Fruit fly (Drosophila melanogaster) whole organism, embryonic: ENCODE measurements around the gene Rh4.

ENCODE experiments used
- Abd-B ChIP-seq: fragments of 200-800 bp; sonication (Bioruptor generic); optimal IDR thresholded peaks from 2 replicates; lab custom pipeline; 2018; ENCODE audit warnings: missing biosample characterization, mild to moderate bottlenecking, missing genetic modification characterization, moderate library complexity
- B-H1 ChIP-seq: fragments of 200-800 bp; sonication (Bioruptor generic); IDR thresholded peaks from 3 replicates; pipeline ENCODE4 v1.3.6; 2022; ENCODE audit warnings: missing biosample characterization, missing genetic modification characterization
- Bteb2 ChIP-seq: fragments of 200-800 bp; sonication (Bioruptor generic); optimal IDR thresholded peaks from 2 replicates; lab custom pipeline; 2016; ENCODE audit warnings: missing biosample characterization, missing genetic modification characterization
- CG10366 ChIP-seq: fragments of 200-800 bp; sonication (Bioruptor generic); IDR thresholded peaks from 2 replicates; pipeline ENCODE4 v1.3.6; 2022; ENCODE audit warnings: missing biosample characterization, missing genetic modification characterization
- CG10431 ChIP-seq: fragments of 200-800 bp; sonication (Bioruptor generic); optimal IDR thresholded peaks from 3 replicates; lab custom pipeline; 2018; ENCODE audit warnings: missing biosample characterization, mild to moderate bottlenecking, missing genetic modification characterization
- CG11398 ChIP-seq: fragments of 200-800 bp; sonication (Bioruptor generic); optimal IDR thresholded peaks from 2 replicates; lab custom pipeline; 2016; ENCODE audit warnings: missing biosample characterization, missing genetic modification characterization
- CG12236 ChIP-seq: fragments of 200-800 bp; sonication (Bioruptor generic); optimal IDR thresholded peaks from 2 replicates; lab custom pipeline; 2016; ENCODE audit warnings: missing biosample characterization, missing genetic modification characterization
- CG15514 ChIP-seq: fragments of 200-800 bp; sonication (Bioruptor generic); optimal IDR thresholded peaks from 3 replicates; lab custom pipeline; 2017; ENCODE audit warnings: missing biosample characterization, missing genetic modification characterization, mild to moderate bottlenecking, moderate library complexity, missing genetic modification reagents
- CG1602 ChIP-seq: fragments of 200-800 bp; sonication (Bioruptor generic); optimal IDR thresholded peaks from 3 replicates; lab custom pipeline; 2016; ENCODE audit warnings: missing biosample characterization, missing genetic modification characterization
- CG1647 ChIP-seq: fragments of 200-800 bp; sonication (Bioruptor generic); optimal IDR thresholded peaks from 3 replicates; lab custom pipeline; 2016; ENCODE audit warnings: missing biosample characterization, missing genetic modification characterization
- CG16815 ChIP-seq: fragments of 200-800 bp; sonication (Bioruptor generic); optimal IDR thresholded peaks from 3 replicates; lab custom pipeline; 2017; ENCODE audit warnings: missing biosample characterization, mild to moderate bottlenecking, missing genetic modification characterization
- CG17186 ChIP-seq: fragments of 200-800 bp; sonication (Bioruptor generic); optimal IDR thresholded peaks from 3 replicates; lab custom pipeline; 2017; ENCODE audit warnings: missing biosample characterization, missing genetic modification reagents, missing genetic modification characterization
- CG17912 ChIP-seq: fragments of 200-800 bp; sonication (Bioruptor generic); optimal IDR thresholded peaks from 2 replicates; lab custom pipeline; 2018; ENCODE audit warnings: missing biosample characterization, mild to moderate bottlenecking, missing genetic modification characterization
- CG2129 ChIP-seq: fragments of 200-800 bp; sonication (Bioruptor generic); IDR thresholded peaks from 2 replicates; pipeline ENCODE4 v1.3.6; 2022; ENCODE audit warnings: missing biosample characterization, missing genetic modification characterization; ENCODE audit not compliant: partially characterized antibody
- CG2712 ChIP-seq: fragments of 200-800 bp; optimal IDR thresholded peaks from 3 replicates; lab custom pipeline; 2019; ENCODE audit warnings: missing biosample characterization, mild to moderate bottlenecking, missing genetic modification characterization, moderate library complexity
- CG32772 ChIP-seq: fragments of 200-800 bp; sonication (Bioruptor generic); IDR thresholded peaks from 2 replicates; pipeline ENCODE4 v1.3.6; 2022; ENCODE audit warnings: missing biosample characterization, missing genetic modification characterization
- CG6175 ChIP-seq: fragments of 200-800 bp; sonication (Bioruptor generic); IDR thresholded peaks from 3 replicates; pipeline ENCODE4 v1.3.6; 2022; ENCODE audit warnings: missing biosample characterization, missing genetic modification characterization
- CG6254 ChIP-seq: fragments of 200-800 bp; sonication (Bioruptor generic); optimal IDR thresholded peaks from 3 replicates; lab custom pipeline; 2017; ENCODE audit warnings: mild to moderate bottlenecking, missing biosample characterization, missing genetic modification reagents, missing genetic modification characterization
- CG7786 ChIP-seq: fragments of 200-800 bp; sonication (Bioruptor generic); optimal IDR thresholded peaks from 2 replicates; lab custom pipeline; 2016; ENCODE audit warnings: missing biosample characterization, missing genetic modification characterization
- CG7963 ChIP-seq: fragments of 200-800 bp; sonication (Bioruptor generic); IDR thresholded peaks from 3 replicates; pipeline ENCODE4 v1.3.6; 2022; ENCODE audit warnings: missing biosample characterization, missing genetic modification characterization; ENCODE audit not compliant: partially characterized antibody
- CG8359 ChIP-seq: fragments of 200-800 bp; sonication (Bioruptor generic); optimal IDR thresholded peaks from 2 replicates; lab custom pipeline; 2017; ENCODE audit warnings: missing biosample characterization, mild to moderate bottlenecking, missing genetic modification characterization, borderline replicate concordance
- CG8478 ChIP-seq: fragments of >200 bp; optimal IDR thresholded peaks from 2 replicates; lab custom pipeline; 2018
- E2f1 ChIP-seq: fragments of 200-800 bp; sonication (Bioruptor generic); IDR thresholded peaks from 2 replicates; pipeline ENCODE4 v1.3.6; 2022; ENCODE audit warnings: missing biosample characterization, missing genetic modification characterization
- ERR ChIP-seq: fragments of 200-800 bp; sonication (Bioruptor generic); optimal IDR thresholded peaks from 2 replicates; lab custom pipeline; 2016; ENCODE audit warnings: missing biosample characterization, missing genetic modification characterization
- HmgD ChIP-seq: fragments of 200-800 bp; sonication (Bioruptor generic); optimal IDR thresholded peaks from 3 replicates; lab custom pipeline; 2016; ENCODE audit warnings: missing biosample characterization, missing genetic modification characterization
- Kr ChIP-seq: fragments of 200-800 bp; sonication (Bioruptor generic); optimal IDR thresholded peaks from 2 replicates; lab custom pipeline; 2017; ENCODE audit warnings: missing biosample characterization, mild to moderate bottlenecking, missing genetic modification characterization
- Nf-YB ChIP-seq: fragments of 200-800 bp; sonication (Bioruptor generic); optimal IDR thresholded peaks from 3 replicates; lab custom pipeline; 2019; ENCODE audit warnings: missing biosample characterization, mild to moderate bottlenecking, missing genetic modification characterization, moderate library complexity
- NfI ChIP-seq: fragments of 200-800 bp; sonication (Bioruptor generic); optimal IDR thresholded peaks from 3 replicates; lab custom pipeline; 2018; ENCODE audit warnings: missing biosample characterization, mild to moderate bottlenecking, missing genetic modification characterization, moderate library complexity
- Ptx1 ChIP-seq: fragments of 200-800 bp; sonication (Bioruptor generic); IDR thresholded peaks from 2 replicates; pipeline ENCODE4 v1.3.6; 2022; ENCODE audit warnings: missing biosample characterization, missing genetic modification characterization
- Rfx ChIP-seq: fragments of 200-800 bp; sonication (Bioruptor generic); IDR thresholded peaks from 2 replicates; pipeline ENCODE4 v1.3.6; 2022; ENCODE audit warnings: missing biosample characterization, missing genetic modification characterization
- Ssrp ChIP-seq: fragments of 200-800 bp; sonication (Bioruptor generic); optimal IDR thresholded peaks from 2 replicates; lab custom pipeline; 2018; ENCODE audit warnings: missing biosample characterization, mild to moderate bottlenecking, missing genetic modification characterization, moderate library complexity
- ap ChIP-seq: fragments of 200-800 bp; sonication (Bioruptor generic); IDR thresholded peaks from 2 replicates; pipeline ENCODE4 v1.3.6; 2022; ENCODE audit warnings: missing biosample characterization, missing genetic modification characterization
- cato ChIP-seq: fragments of 200-800 bp; sonication (Bioruptor generic); optimal IDR thresholded peaks from 2 replicates; lab custom pipeline; 2016; ENCODE audit warnings: missing biosample characterization, missing genetic modification characterization, borderline replicate concordance
- chinmo ChIP-seq: fragments of 200-800 bp; sonication (Bioruptor generic); IDR thresholded peaks from 4 replicates; pipeline ENCODE4 v1.3.6; 2022; ENCODE audit warnings: missing biosample characterization, missing genetic modification characterization; ENCODE audit not compliant: partially characterized antibody
- ci ChIP-seq: fragments of 200-800 bp; sonication (Bioruptor generic); IDR thresholded peaks from 3 replicates; pipeline ENCODE4 v1.3.6; 2022; ENCODE audit warnings: missing biosample characterization, missing genetic modification characterization
- danr ChIP-seq: fragments of 200-800 bp; sonication (Bioruptor generic); IDR thresholded peaks from 2 replicates; pipeline ENCODE4 v1.3.6; 2022; ENCODE audit warnings: missing biosample characterization, missing genetic modification characterization
- emc ChIP-seq: fragments of 200-800 bp; sonication (Bioruptor generic); optimal IDR thresholded peaks from 2 replicates; lab custom pipeline; 2016; ENCODE audit warnings: missing biosample characterization, missing genetic modification characterization
- eyg ChIP-seq: fragments of 200-800 bp; sonication (Bioruptor generic); optimal IDR thresholded peaks from 3 replicates; lab custom pipeline; 2016; ENCODE audit warnings: missing biosample characterization, missing genetic modification characterization
- fd96Cb ChIP-seq: fragments of 200-800 bp; sonication (Bioruptor generic); optimal IDR thresholded peaks from 2 replicates; lab custom pipeline; 2018; ENCODE audit warnings: missing biosample characterization, mild to moderate bottlenecking, missing genetic modification characterization, moderate library complexity
- grn ChIP-seq: fragments of 200-800 bp; sonication (Bioruptor generic); optimal IDR thresholded peaks from 3 replicates; lab custom pipeline; 2017; ENCODE audit warnings: missing biosample characterization, missing genetic modification characterization
- lmd ChIP-seq: fragments of 200-800 bp; sonication (Bioruptor generic); IDR thresholded peaks from 2 replicates; pipeline ENCODE4 v1.3.6; 2022; ENCODE audit warnings: missing biosample characterization, missing genetic modification characterization
- luna ChIP-seq: fragments of 200-800 bp; sonication (Bioruptor generic); optimal IDR thresholded peaks from 2 replicates; lab custom pipeline; 2016; ENCODE audit warnings: missing biosample characterization, missing genetic modification characterization
- mirr ChIP-seq: fragments of 200-800 bp; sonication (Bioruptor generic); optimal IDR thresholded peaks from 3 replicates; lab custom pipeline; 2018; ENCODE audit warnings: missing biosample characterization, mild to moderate bottlenecking, missing genetic modification characterization
- odd ChIP-seq: fragments of 200-800 bp; sonication (Bioruptor generic); optimal IDR thresholded peaks from 2 replicates; lab custom pipeline; 2017; ENCODE audit warnings: missing biosample characterization, mild to moderate bottlenecking, missing genetic modification characterization
- pho ChIP-seq: fragments of 200-800 bp; sonication (Bioruptor generic); optimal IDR thresholded peaks from 2 replicates; lab custom pipeline; 2016; ENCODE audit warnings: missing biosample characterization, missing genetic modification characterization
- seq ChIP-seq: fragments of 200-800 bp; sonication (Bioruptor generic); IDR thresholded peaks from 2 replicates; pipeline ENCODE4 v1.3.6; 2022; ENCODE audit warnings: missing biosample characterization, missing genetic modification characterization
- shn ChIP-seq: fragments of 200-800 bp; sonication (Bioruptor generic); optimal IDR thresholded peaks from 3 replicates; lab custom pipeline; 2016; ENCODE audit warnings: missing biosample characterization, missing genetic modification characterization
- sqz ChIP-seq: fragments of 200-800 bp; sonication (Bioruptor generic); optimal IDR thresholded peaks from 3 replicates; lab custom pipeline; 2018; ENCODE audit warnings: missing biosample characterization, mild to moderate bottlenecking, missing genetic modification characterization
- ssp ChIP-seq: fragments of 200-800 bp; sonication (Bioruptor generic); IDR thresholded peaks from 2 replicates; pipeline ENCODE4 v1.3.6; 2022; ENCODE audit warnings: missing biosample characterization, missing genetic modification characterization
- wdn ChIP-seq: fragments of 200-800 bp; sonication (Bioruptor generic); IDR thresholded peaks from 2 replicates; pipeline ENCODE4 v1.3.6; 2022; ENCODE audit warnings: missing biosample characterization, missing genetic modification characterization
- wor ChIP-seq: fragments of 200-800 bp; sonication (Bioruptor generic); IDR thresholded peaks from 2 replicates; pipeline ENCODE4 v1.3.6; 2022; ENCODE audit warnings: missing biosample characterization, missing genetic modification characterization
- zen ChIP-seq: fragments of 200-800 bp; sonication (Bioruptor generic); optimal IDR thresholded peaks from 3 replicates; lab custom pipeline; 2018; ENCODE audit warnings: missing biosample characterization, mild to moderate bottlenecking, missing genetic modification characterization, moderate library complexity

Rh4 gene

dm6 chr3L:16840540-16840939 lies 21.8 kb downstream of the Rh4 start (continued):
- TF ChIP-seq CG7963 (GFP tag; lab: Robert Waterston, UW), result no peak
- no peak for TF ChIP-seq Ssrp
- TF ChIP-seq CG15514 (GFP tag; lab: Kevin White, UChicago), result peak; percentile 16
- no peak for TF ChIP-seq danr (GFP tag; lab: Robert Waterston, UW)
- TF ChIP-seq CG2129 (GFP tag; lab: Robert Waterston, UW), result no peak
- TF ChIP-seq HmgD (GFP tag; lab: Kevin White, UChicago), result no peak
- no peak for TF ChIP-seq CG17912 (GFP tag; lab: Kevin White, UChicago)
- TF ChIP-seq E2f1 (GFP tag; lab: Robert Waterston, UW), result peak; percentile 54
- TF ChIP-seq Kr (GFP tag; lab: Kevin White, UChicago), result no peak
- no peak for TF ChIP-seq chinmo (GFP tag; lab: Robert Waterston, UW)
- no peak for TF ChIP-seq CG8359 (GFP tag; lab: Kevin White, UChicago)
- no peak for TF ChIP-seq ssp (GFP tag; lab: Robert Waterston, UW)
- no peak for TF ChIP-seq zen
- no peak for TF ChIP-seq ERR (GFP tag; lab: Kevin White, UChicago)
- TF ChIP-seq eyg (GFP tag; lab: Kevin White, UChicago), result no peak
- TF ChIP-seq odd (GFP tag; lab: Kevin White, UChicago), result no peak
- no peak for TF ChIP-seq fd96Cb (tag; lab: Kevin White, UChicago)
- no peak for TF ChIP-seq mirr (GFP tag; lab: Kevin White, UChicago)
- TF ChIP-seq CG7786, result no peak
- no peak for TF ChIP-seq CG6175 (GFP tag; lab: Robert Waterston, UW)
- no peak for TF ChIP-seq CG1602 (GFP tag; lab: Kevin White, UChicago)
- TF ChIP-seq emc (GFP tag; lab: Kevin White, UChicago), result no peak
- no peak for TF ChIP-seq wdn (GFP tag; lab: Robert Waterston, UW)
- no peak for TF ChIP-seq CG6254 (GFP tag; lab: Kevin White, UChicago)
- TF ChIP-seq CG12236 (GFP tag; lab: Kevin White, UChicago), result no peak
- TF ChIP-seq pho, result no peak
- peak; percentile 32 for TF ChIP-seq NfI
- no peak for TF ChIP-seq cato (GFP tag; lab: Kevin White, UChicago)
- TF ChIP-seq Rfx (GFP tag; lab: Robert Waterston, UW), result peak; percentile 34; the same call in 1 of the 2 replicates
- no peak for TF ChIP-seq CG8478 (lab: Kevin White, UChicago)
- peak; percentile 30 for TF ChIP-seq Abd-B
- TF ChIP-seq sqz (GFP tag; lab: Kevin White, UChicago), result no peak
- TF ChIP-seq seq, result peak; percentile 43; the same call in 1 of the 2 replicates
- TF ChIP-seq CG10366 (GFP tag; lab: Robert Waterston, UW), result no peak
- no peak for TF ChIP-seq luna
- TF ChIP-seq ap (GFP tag; lab: Robert Waterston, UW), result no peak
- no peak for TF ChIP-seq CG11398 (GFP tag; lab: Kevin White, UChicago)
- TF ChIP-seq CG2712, result no peak
- TF ChIP-seq Bteb2 (GFP tag; lab: Kevin White, UChicago), result no peak
- TF ChIP-seq ci, result no peak
- TF ChIP-seq CG32772 (GFP tag; lab: Robert Waterston, UW), result no peak
- TF ChIP-seq B-H1, result no peak; the same call in 2 of the 3 replicates
- no peak; the same call in 1 of the 2 replicates for TF ChIP-seq lmd
- no peak for TF ChIP-seq CG1647 (GFP tag; lab: Kevin White, UChicago)
- peak; percentile 17 for TF ChIP-seq grn
- TF ChIP-seq Ptx1 (GFP tag; lab: Robert Waterston, UW), result peak; percentile 55
- no peak for TF ChIP-seq shn (GFP tag; lab: Kevin White, UChicago)
- TF ChIP-seq CG16815, result no peak
- TF ChIP-seq CG10431 (GFP tag; lab: Kevin White, UChicago), result no peak
- TF ChIP-seq wor (GFP tag; lab: Robert Waterston, UW), result no peak
- TF ChIP-seq CG17186, result no peak
- peak; percentile 9 for TF ChIP-seq Nf-YB
